Fruit fly (Drosophila melanogaster): ENCODE data around the gene Trx2.
A peak's percentile ranks its signal among the peaks of the same experiment; 100 is the strongest.

The Trx2 gene

dm6 chr2L:9619925-9620324 is 7.0 kb downstream of the Trx2 start:
- TF ChIP-seq noc (tag; optimal IDR thresholded peaks at IDR 0.05), result no peak

dm6 chr2L:9625185-9625584 is 12.2 kb downstream of the Trx2 start, which contains the start of gene CG31882:
Gene CG31882 (minus strand): TSS chr2L:9625285.
- no peak for TF ChIP-seq noc (tag; optimal IDR thresholded peaks at IDR 0.05)

DNA sequence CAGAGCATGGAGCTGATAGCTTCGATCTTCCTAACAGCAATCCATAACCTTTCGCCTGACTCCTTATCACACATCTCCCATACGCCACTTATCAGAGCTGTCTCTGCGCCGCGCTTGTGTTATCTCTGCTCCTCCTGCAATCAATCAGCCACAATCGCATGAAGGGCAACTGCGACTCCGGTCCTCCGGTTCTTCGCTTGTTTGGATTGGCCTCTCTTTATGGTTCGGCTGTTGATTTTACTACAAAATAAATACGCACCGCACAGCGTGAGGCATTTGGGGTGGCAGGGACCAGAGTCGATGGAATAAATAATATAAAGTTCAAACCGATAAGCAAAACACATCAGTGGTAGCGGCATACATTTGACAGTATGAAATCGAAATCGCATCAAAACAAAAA is 20.1 kb downstream of the Trx2 start:
- no peak for TF ChIP-seq noc (tag; optimal IDR thresholded peaks at IDR 0.05)

DNA sequence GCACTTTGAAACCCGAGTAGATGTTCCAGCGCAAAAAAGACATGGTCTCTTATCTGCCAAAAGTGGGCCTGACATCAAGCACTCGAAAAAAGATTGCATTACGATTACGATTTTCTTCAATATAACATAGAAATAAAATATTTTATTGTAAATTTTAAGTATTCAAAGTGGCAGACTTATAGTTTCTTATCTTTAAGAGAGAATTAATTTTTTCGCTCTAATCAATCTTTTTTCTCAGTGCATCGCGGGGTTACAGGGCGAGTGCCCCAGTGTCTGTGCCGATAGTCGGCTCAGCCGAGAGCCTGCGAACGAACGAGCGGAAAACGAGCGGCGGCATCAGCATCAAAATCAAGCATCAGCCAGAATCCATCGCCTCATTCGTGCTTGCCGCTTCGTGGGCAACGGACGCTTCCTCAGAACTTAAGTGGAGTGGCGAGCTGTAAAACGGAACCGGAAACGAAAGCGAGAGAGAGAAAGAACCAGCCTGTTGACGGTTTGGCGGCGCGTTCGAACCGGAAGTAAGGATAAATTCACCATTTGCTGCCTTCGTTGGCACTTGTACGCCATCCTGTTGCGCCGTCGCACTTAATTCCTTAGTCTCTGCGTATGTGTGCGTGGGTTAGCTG is 21.0 kb downstream of the Trx2 start, which contains the start of gene Apoltp:
Gene Apoltp (plus strand): TSS at position 369 of the 626 bp plus-strand sequence.
- peak; percentile 84 for TF ChIP-seq noc (tag; optimal IDR thresholded peaks at IDR 0.05)

DNA sequence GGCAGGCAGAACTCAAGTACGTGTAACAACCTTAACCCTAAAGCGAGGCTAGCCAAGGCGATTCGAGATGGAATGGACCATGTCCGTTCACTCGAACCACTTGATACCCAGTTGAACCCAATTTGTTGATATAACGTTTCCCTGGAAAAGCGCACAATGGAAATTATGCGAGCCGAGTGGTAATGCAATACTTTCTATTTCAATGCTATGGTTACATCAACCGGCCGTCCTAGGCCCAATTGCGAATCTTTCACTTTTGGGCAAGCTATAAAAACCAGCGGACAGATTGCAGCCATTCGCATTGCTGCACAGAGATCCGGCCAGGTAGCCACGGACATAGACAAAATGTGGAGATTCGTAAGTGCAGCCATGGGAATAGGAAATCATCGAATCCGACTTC is 43.3 kb downstream of the Trx2 start, which contains the start of gene CG33299:
Gene CG33299 (plus strand): TSS at position 301 of the 400 bp plus-strand sequence.
- TF ChIP-seq noc (tag; optimal IDR thresholded peaks at IDR 0.05), result no peak

- no peak for TF ChIP-seq noc (tag; optimal IDR thresholded peaks at IDR 0.05)
Measured at dm6 chr2L:9657269-9658191, 44.6 kb downstream of the Trx2 start.

DNA sequence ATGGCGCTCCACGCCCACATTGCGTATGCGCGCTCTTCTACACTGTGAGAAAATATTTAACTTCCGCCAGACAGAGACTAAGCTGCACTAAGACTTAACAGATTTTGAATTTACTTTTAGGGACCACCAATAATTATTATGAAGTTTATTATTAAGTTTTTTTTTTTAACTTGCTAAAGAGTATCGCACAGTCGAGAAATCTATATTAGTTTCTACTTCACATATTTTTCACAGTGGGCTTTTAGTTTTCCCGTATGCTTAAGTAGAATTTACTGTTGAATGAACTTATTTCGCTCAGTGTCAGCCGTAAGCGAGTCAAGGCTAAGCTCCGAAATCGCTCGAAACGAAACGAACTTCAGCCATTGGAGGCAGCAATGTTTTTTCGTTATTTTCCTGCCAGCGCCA is 47.6 kb downstream of the Trx2 start:
- TF ChIP-seq noc (tag; optimal IDR thresholded peaks at IDR 0.05), result peak; percentile 49

dm6 chr2L:9662977-9663376 is 50.0 kb downstream of the Trx2 start:
- TF ChIP-seq noc (tag; optimal IDR thresholded peaks at IDR 0.05), result no peak

All from whole organism, larva.